Fruit fly (Drosophila melanogaster): ENCODE measurements around the gene Hmt-1.

Gene Hmt-1

DNA sequence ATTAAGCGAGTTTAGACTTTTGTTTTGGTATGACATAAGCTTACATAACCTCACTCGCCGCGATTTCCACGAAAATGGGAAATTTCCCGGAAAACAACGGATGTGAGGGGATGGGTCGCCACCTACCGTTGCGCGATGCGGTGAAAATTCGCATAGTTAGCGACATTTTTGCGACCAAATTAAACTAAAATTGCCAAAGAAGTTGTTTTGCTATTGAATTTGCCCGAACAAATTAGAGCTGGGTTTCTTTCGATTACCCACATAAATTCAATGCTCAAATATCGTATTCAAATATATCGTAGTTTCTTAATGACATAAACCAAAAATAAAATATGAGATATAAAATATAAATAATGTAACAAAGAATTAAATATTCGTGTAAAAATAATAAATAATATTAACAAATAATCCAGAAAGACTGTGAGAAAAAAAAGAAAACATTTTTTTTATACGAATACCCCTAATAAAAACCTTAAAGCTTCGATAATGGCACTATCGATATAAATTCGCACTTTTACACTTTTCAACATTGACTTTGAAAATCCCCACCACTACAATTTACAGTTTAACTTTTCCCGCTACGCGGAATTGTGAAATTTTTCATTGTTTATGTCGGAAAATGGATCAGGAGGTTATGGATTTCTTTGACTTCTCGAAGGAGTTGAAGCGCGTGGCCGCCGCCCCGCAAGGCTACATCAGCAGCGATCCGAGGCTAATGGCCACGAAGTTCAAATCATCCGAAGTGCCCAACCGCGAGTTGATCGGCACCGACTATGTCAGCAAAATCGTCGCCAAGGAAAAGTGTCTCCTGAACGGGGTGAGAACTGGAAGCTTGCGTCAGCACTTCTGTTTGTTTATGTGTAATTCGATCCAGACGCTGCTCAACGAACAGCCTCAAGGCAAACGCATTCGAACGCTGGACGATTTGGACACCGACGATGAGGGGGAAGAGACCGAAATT lies 20.1 kb downstream of the Hmt-1 start, which contains the start of the genes ND-23 and spn-E (continued):
- TF ChIP-seq HLH4C (GFP tag; IDR thresholded peaks at IDR 0.05; ENCODE audit: partially characterized antibody): peak; percentile 65
- TF ChIP-seq CG12219 (GFP tag; optimal IDR thresholded peaks at IDR 0.05): no peak
- no peak for TF ChIP-seq CG6175 (GFP tag; IDR thresholded peaks at IDR 0.05)
- TF ChIP-seq seq (GFP tag; IDR thresholded peaks at IDR 0.05): no peak
- TF ChIP-seq CG15514 (GFP tag; optimal IDR thresholded peaks at IDR 0.05): peak; percentile 48
- no peak for TF ChIP-seq D19A (tag; optimal IDR thresholded peaks at IDR 0.05)
- no peak for TF ChIP-seq nau (GFP tag; optimal IDR thresholded peaks at IDR 0.05)
- TF ChIP-seq CG1792 (GFP tag; optimal IDR thresholded peaks at IDR 0.05): no peak
- no peak for TF ChIP-seq C15 (GFP tag; IDR thresholded peaks at IDR 0.05)
- peak; percentile 61 for TF ChIP-seq CG10209 (GFP tag; optimal IDR thresholded peaks at IDR 0.05)
- no peak for TF ChIP-seq p53 (GFP tag; optimal IDR thresholded peaks at IDR 0.05)
- no peak for TF ChIP-seq ap (GFP tag; IDR thresholded peaks at IDR 0.05)
- TF ChIP-seq lilli (GFP tag; optimal IDR thresholded peaks at IDR 0.05): peak; percentile 26
- TF ChIP-seq shn (GFP tag; optimal IDR thresholded peaks at IDR 0.05): no peak
- TF ChIP-seq Spps (tag; optimal IDR thresholded peaks at IDR 0.05): no peak
- TF ChIP-seq CG16863 (GFP tag; optimal IDR thresholded peaks at IDR 0.05): no peak
- peak; percentile 70 for TF ChIP-seq CG7839 (tag; optimal IDR thresholded peaks at IDR 0.05)
- TF ChIP-seq cg (GFP tag; optimal IDR thresholded peaks at IDR 0.05): no peak
- TF ChIP-seq CG12104 (GFP tag; optimal IDR thresholded peaks at IDR 0.05): no peak
- TF ChIP-seq CG14667 (GFP tag; IDR thresholded peaks at IDR 0.05): 0 out of 2 replicates have a peak, but pooled peaks have one; percentile 15
- TF ChIP-seq CG11696 (GFP tag; IDR thresholded peaks at IDR 0.05): no peak
- no peak for TF ChIP-seq Mrtf (GFP tag; IDR thresholded peaks at IDR 0.05)
- TF ChIP-seq CG7963 (GFP tag; IDR thresholded peaks at IDR 0.05; ENCODE audit: partially characterized antibody): 0 out of 3 replicates have a peak, but pooled peaks have one; percentile 7
- no peak for TF ChIP-seq CG16815 (GFP tag; optimal IDR thresholded peaks at IDR 0.05)
- TF ChIP-seq Atf6 (GFP tag; IDR thresholded peaks at IDR 0.05): peak; percentile 27; the same call in 1 of the 2 replicates
- TF ChIP-seq CG17912 (GFP tag; optimal IDR thresholded peaks at IDR 0.05): no peak
- TF ChIP-seq CG32767 (GFP tag; IDR thresholded peaks at IDR 0.05): no peak
- TF ChIP-seq tgo (GFP tag; IDR thresholded peaks at IDR 0.05): peak; percentile 66
- TF ChIP-seq CG3407 (GFP tag; optimal IDR thresholded peaks at IDR 0.05): no peak
- peak; percentile 45 for TF ChIP-seq CG8388 (GFP tag; optimal IDR thresholded peaks at IDR 0.05)
- no peak for TF ChIP-seq CG8290 (GFP tag; optimal IDR thresholded peaks at IDR 0.05)
- no peak for TF ChIP-seq CG8290 (tag; optimal IDR thresholded peaks at IDR 0.05)
- TF ChIP-seq Hand (GFP tag; optimal IDR thresholded peaks at IDR 0.05): no peak
- no peak for TF ChIP-seq luna (GFP tag; optimal IDR thresholded peaks at IDR 0.05)
- no peak for TF ChIP-seq Trl (optimal IDR thresholded peaks at IDR 0.05)
- TF ChIP-seq Trl (GFP tag; optimal IDR thresholded peaks at IDR 0.05): no peak
- TF ChIP-seq pnt (GFP tag; optimal IDR thresholded peaks at IDR 0.05): no peak
- TF ChIP-seq CG8089 (GFP tag; optimal IDR thresholded peaks at IDR 0.05): no peak
- peak; percentile 51; the same call in 1 of the 2 replicates for TF ChIP-seq CG17328 (GFP tag; IDR thresholded peaks at IDR 0.05)
- no peak for TF ChIP-seq CG7745 (tag; optimal IDR thresholded peaks at IDR 0.05)
- TF ChIP-seq ato (GFP tag; IDR thresholded peaks at IDR 0.05; ENCODE audit: partially characterized antibody): no peak
- peak; percentile 64 for TF ChIP-seq bbx (GFP tag; IDR thresholded peaks at IDR 0.05; ENCODE audit: partially characterized antibody)
- peak; percentile 21 for TF ChIP-seq CG13296 (GFP tag; optimal IDR thresholded peaks at IDR 0.05)
- peak; percentile 46; the same call in 1 of the 3 replicates for TF ChIP-seq CG14860 (GFP tag; IDR thresholded peaks at IDR 0.05; ENCODE audit: partially characterized antibody)
- TF ChIP-seq TFAM (GFP tag; optimal IDR thresholded peaks at IDR 0.05): no peak
- TF ChIP-seq ssp (GFP tag; IDR thresholded peaks at IDR 0.05): peak; percentile 48
- no peak for TF ChIP-seq fd102C (GFP tag; optimal IDR thresholded peaks at IDR 0.05)
- TF ChIP-seq CG18619 (GFP tag; optimal IDR thresholded peaks at IDR 0.05): no peak
- no peak for TF ChIP-seq ATbp (GFP tag; optimal IDR thresholded peaks at IDR 0.05)
